Worm (Caenorhabditis elegans): ENCODE data around the gene nspb-1.

Gene nspb-1

ce11 chrIV:6541435-6541834, 49.5 kb downstream of the nspb-1 start, which contains the start of gene C01G5.25:
TSS of gene C01G5.25 (plus strand) at chrIV:6541684.
- TF ChIP-seq ama-1 (optimal IDR thresholded peaks at IDR 0.05) = no peak
- TF ChIP-seq aly-1 (tag; optimal IDR thresholded peaks at IDR 0.05) = no peak
- no peak for TF ChIP-seq ceh-13 (GFP tag; optimal IDR thresholded peaks at IDR 0.05)

All from whole organism, early embryonic.